Worm (Caenorhabditis elegans) whole organism, L4/young adult: ENCODE data around the gene C47D12.4.

Experiments used
- W03F9.2 ChIP-seq: fragments of 150-350 bp; optimal IDR thresholded peaks from 2 replicates; lab custom pipeline; 2014; ENCODE audit warnings: missing biosample characterization, missing genetic modification characterization
- dao-5 ChIP-seq: sonication (generic microtip); optimal IDR thresholded peaks from 2 replicates; lab custom pipeline; 2016; ENCODE audit warnings: missing genotype, missing genetic modification characterization, moderate library complexity, missing compliant biosample characterization
- him-1 ChIP-seq: sonication (generic microtip); optimal IDR thresholded peaks from 2 replicates; lab custom pipeline; 2016; ENCODE audit warnings: missing genotype, missing genetic modification reagents, missing genetic modification characterization, missing compliant biosample characterization

DNA sequence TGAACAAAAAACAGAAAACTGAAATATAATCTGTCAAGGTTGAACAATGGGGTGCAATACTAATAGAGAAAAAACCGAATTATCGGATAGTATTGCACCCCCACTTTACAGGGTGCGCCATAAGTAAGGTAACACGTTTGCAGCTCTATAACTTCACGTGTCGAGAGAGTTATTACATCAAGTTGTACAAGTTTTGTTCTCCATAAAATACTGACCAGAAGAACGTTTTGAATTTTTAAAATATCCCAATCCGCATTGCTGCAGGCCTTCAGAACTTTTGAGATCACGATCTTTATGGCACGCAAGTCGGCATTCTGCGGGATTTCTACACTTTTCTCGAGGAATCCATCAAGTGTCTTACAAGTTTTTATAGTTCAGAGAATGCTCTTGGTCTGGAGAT is 43.8 kb upstream of the C47D12.4 start:
- TF ChIP-seq him-1 (tag; lab: Kevin White, UChicago): no peak
- TF ChIP-seq W03F9.2 (tag; lab: Kevin White, UChicago): no peak
- no peak for TF ChIP-seq dao-5
